Worm (Caenorhabditis elegans) whole organism, L4/young adult: ENCODE measurements around the gene B0035.22.

ENCODE experiments used
- W03F9.2 ChIP-seq: fragments of 150-350 bp; optimal IDR thresholded peaks from 2 replicates; lab custom pipeline; 2014; ENCODE audit warnings: missing biosample characterization, missing genetic modification characterization
- dao-5 ChIP-seq: sonication (generic microtip); optimal IDR thresholded peaks from 2 replicates; lab custom pipeline; 2016; ENCODE audit warnings: missing genotype, missing genetic modification characterization, moderate library complexity, missing compliant biosample characterization

DNA sequence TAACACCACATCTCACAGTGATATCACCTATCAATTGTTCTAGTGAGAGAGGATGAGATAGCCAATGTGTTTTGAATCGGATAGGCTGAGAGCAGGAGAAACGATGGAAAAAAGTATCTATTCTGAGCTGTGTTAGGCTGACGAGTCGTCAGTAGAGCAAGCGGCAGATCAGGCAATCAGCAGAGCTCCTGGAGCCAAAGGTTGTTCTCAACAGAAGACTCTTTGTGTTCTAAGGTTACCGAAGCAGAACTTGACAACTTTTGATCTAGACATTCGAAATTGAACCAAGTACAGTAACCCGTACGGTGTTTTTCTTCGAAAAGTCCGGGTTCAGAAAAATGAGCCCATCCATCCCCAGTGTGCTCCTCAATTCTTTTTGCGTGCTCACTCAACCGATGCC lies 37.8 kb downstream of the B0035.22 start:
- no peak for TF ChIP-seq W03F9.2 (tag; lab: Kevin White, UChicago)
- no peak for TF ChIP-seq dao-5
